Worm (Caenorhabditis elegans): ENCODE measurements around the gene eppl-1.

eppl-1 gene

DNA sequence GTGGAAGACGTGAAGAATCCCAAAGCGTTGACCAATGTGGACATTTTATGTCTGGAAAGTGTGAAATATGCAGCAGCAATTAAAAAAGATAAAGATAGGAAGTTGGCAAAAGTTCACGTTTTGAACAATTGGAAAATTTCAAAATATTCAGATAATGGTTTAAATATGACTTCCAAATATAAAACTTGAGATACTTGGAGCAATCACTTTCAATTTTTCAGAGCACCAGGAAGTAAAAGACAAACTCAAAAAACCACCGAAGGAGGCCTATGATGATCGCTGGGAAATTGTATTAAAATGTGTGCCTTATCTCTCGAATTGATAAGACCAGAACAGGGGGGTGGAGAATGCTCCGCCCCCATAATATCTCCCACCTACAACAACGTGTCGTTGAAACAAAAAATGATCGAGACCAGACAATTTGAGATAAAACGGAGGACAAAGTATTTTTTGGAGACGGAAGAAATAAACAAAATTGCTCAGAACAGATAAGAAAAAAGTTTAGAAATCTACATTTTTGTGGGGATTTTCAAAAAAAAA lies at the start of gene eppl-1:
TSS of gene eppl-1 (minus strand) at position 51 of the 540 bp plus-strand sequence.
- TF ChIP-seq ama-1 (optimal IDR thresholded peaks at IDR 0.05) (no peak), sdc-2 (tag; optimal IDR thresholded peaks at IDR 0.05) (no peak), pha-4 (tag; optimal IDR thresholded peaks at IDR 0.05) (no peak), ceh-6 (GFP tag; optimal IDR thresholded peaks at IDR 0.05) (no peak), zip-5 (tag; optimal IDR thresholded peaks at IDR 0.05) (no peak), elt-2 (tag; optimal IDR thresholded peaks at IDR 0.05) (peak; percentile 37), hlh-15 (tag; optimal IDR thresholded peaks at IDR 0.05) (no peak), ceh-14 (tag; optimal IDR thresholded peaks at IDR 0.05) (no peak)

DNA sequence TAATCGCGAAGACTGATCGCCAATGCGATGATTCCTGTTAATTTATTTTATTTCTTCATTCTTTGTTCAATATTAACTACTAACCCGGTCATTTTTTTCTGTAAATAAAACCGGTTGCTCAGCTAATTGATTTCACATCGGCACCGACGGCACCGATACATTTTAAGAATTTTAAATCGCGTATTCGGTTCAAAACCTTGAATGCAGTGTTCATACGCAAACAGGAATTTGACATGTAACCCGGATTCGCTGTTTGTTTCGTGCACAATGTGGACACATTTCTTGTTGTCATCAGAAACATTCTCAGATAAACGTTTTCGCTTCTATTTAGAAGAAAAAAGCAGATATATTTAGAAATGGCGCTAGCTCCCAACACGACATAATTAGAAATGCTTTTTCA lies 48.4 kb upstream of the eppl-1 start:
- TF ChIP-seq elt-4 (tag; optimal IDR thresholded peaks at IDR 0.05) (no peak), eyg-1 (tag; optimal IDR thresholded peaks at IDR 0.05) (no peak), fkh-10 (GFP tag; optimal IDR thresholded peaks at IDR 0.05) (no peak), sox-4 (tag; optimal IDR thresholded peaks at IDR 0.05) (no peak), ceh-19 (GFP tag; optimal IDR thresholded peaks at IDR 0.05) (no peak), elt-2 (tag; optimal IDR thresholded peaks at IDR 0.05) (no peak), Y22D7AL.16 (tag; optimal IDR thresholded peaks at IDR 0.05) (no peak), C38D4.7 (GFP tag; optimal IDR thresholded peaks at IDR 0.05) (no peak), zip-5 (tag; optimal IDR thresholded peaks at IDR 0.05) (no peak), madf-2 (tag; optimal IDR thresholded peaks at IDR 0.05) (no peak)

DNA sequence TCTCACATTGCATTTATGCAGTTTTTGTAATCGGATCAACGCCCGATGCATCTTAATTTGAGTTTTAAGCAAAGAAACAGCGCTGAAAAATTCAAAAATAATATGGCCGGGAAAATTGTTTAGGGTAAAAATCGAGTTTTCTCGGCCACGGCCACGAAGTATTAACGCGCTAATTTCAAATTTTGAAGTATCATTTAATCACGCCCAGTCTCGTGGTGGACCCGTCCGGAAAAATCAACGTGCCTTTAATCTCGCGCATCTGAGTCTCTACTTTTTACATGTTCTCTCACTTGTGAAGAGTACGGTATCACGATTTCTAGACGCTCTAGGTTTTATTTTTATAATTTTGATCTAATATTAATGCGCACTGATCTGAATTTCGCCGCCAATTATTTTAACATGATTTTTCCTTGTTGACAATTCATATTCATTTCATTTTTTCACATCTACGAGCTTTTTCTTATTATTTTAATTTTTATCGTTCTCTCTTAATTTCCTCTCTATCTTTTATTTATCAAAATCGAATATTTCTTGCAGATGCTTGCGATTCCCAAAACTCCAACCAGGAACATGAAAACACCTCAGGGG lies 47.3 kb upstream of the eppl-1 start, which contains the start of the genes acdh-13 and mesp-1:
TSS of gene acdh-13 (minus strand) at position 51 of the 588 bp plus-strand sequence.
TSS of gene mesp-1 (plus strand) at position 538 of the 588 bp plus-strand sequence.
- TF ChIP-seq rnt-1 (tag; optimal IDR thresholded peaks at IDR 0.05) (peak; percentile 29), ets-4 (tag; optimal IDR thresholded peaks at IDR 0.05) (peak; percentile 37), ceh-31 (tag; optimal IDR thresholded peaks at IDR 0.05) (peak; percentile 69), ceh-19 (GFP tag; optimal IDR thresholded peaks at IDR 0.05) (no peak), ceh-48 (tag; optimal IDR thresholded peaks at IDR 0.05) (no peak), ceh-6 (GFP tag; optimal IDR thresholded peaks at IDR 0.05) (no peak), hlh-30 (tag; optimal IDR thresholded peaks at IDR 0.05; ENCODE audit: insufficient read depth) (no peak), hlh-15 (tag; optimal IDR thresholded peaks at IDR 0.05) (no peak), sox-2 (GFP tag; IDR thresholded peaks at IDR 0.05) (no peak), tbx-7 (tag; optimal IDR thresholded peaks at IDR 0.05) (peak; percentile 19), ref-2 (tag; optimal IDR thresholded peaks at IDR 0.05) (peak; percentile 46), tbx-2 (tag; optimal IDR thresholded peaks at IDR 0.05) (peak; percentile 38), C08G9.2 (tag; optimal IDR thresholded peaks at IDR 0.05) (peak; percentile 78), F13H6.1 (tag; optimal IDR thresholded peaks at IDR 0.05) (no peak), ceh-14 (tag; optimal IDR thresholded peaks at IDR 0.05) (no peak), ama-1 (optimal IDR thresholded peaks at IDR 0.05) (no peak), syd-9 (tag; optimal IDR thresholded peaks at IDR 0.05) (no peak), pha-4 (tag; optimal IDR thresholded peaks at IDR 0.05) (no peak), zip-5 (tag; optimal IDR thresholded peaks at IDR 0.05) (peak; percentile 22), ceh-30 (tag; optimal IDR thresholded peaks at IDR 0.05) (no peak), sdc-2 (tag; optimal IDR thresholded peaks at IDR 0.05) (no peak), nfya-1 (tag; optimal IDR thresholded peaks at IDR 0.05) (peak; percentile 13)

DNA sequence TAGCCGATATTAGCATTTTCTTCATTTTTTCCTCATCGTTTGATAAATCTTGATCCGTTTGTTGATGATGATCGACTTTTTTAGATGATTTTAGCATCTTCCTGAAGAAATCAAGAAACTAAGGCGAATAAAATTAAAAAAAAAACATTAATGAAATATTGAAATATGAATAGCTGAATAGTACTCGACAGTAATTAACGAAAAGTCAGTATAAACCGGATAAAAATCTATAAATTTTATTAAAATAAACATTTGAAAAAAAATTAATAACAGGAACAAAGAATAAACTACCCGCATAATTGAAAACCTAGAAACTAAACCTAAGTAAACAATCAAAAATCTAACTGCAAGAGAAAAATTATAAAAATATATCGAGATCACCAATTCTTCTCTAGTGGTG lies 44.7 kb upstream of the eppl-1 start, which contains the start of gene C28C12.12:
TSS of gene C28C12.12 (minus strand) at position 101 of the 400 bp plus-strand sequence.
- TF ChIP-seq hlh-6 (tag; optimal IDR thresholded peaks at IDR 0.05) (no peak), ceh-9 (tag; optimal IDR thresholded peaks at IDR 0.05) (no peak), pag-3 (tag; optimal IDR thresholded peaks at IDR 0.05; ENCODE audit: borderline replicate concordance) (no peak), ahr-1 (tag; optimal IDR thresholded peaks at IDR 0.05) (no peak), zip-5 (tag; optimal IDR thresholded peaks at IDR 0.05) (no peak), hlh-13 (GFP tag; optimal IDR thresholded peaks at IDR 0.05) (no peak), mec-3 (tag; optimal IDR thresholded peaks at IDR 0.05; ENCODE audit: borderline replicate concordance) (no peak), hlh-15 (tag; optimal IDR thresholded peaks at IDR 0.05) (no peak), elt-4 (tag; optimal IDR thresholded peaks at IDR 0.05) (no peak), unc-42 (tag; optimal IDR thresholded peaks at IDR 0.05) (no peak), sox-2 (GFP tag; IDR thresholded peaks at IDR 0.05) (no peak), ceh-45 (GFP tag; IDR thresholded peaks at IDR 0.05) (no peak), fkh-10 (GFP tag; optimal IDR thresholded peaks at IDR 0.05) (no peak), ceh-14 (tag; optimal IDR thresholded peaks at IDR 0.05) (no peak), ceh-24 (tag; optimal IDR thresholded peaks at IDR 0.05) (no peak), tbx-2 (tag; optimal IDR thresholded peaks at IDR 0.05) (no peak), madf-2 (tag; optimal IDR thresholded peaks at IDR 0.05) (no peak), unc-55 (GFP tag; optimal IDR thresholded peaks at IDR 0.05) (no peak), elt-2 (tag; optimal IDR thresholded peaks at IDR 0.05) (no peak)
